Fruit fly (Drosophila melanogaster) whole organism, embryonic: ENCODE data around the gene Sr-CIII.

Source experiments
- Bgb ChIP-seq: fragments of 200-800 bp; sonication (Bioruptor generic); IDR thresholded peaks from 2 replicates; pipeline ENCODE4 v1.3.6; 2022; ENCODE audit warnings: missing biosample characterization, missing genetic modification characterization; ENCODE audit not compliant: partially characterized antibody
- CG10366 ChIP-seq: fragments of 200-800 bp; sonication (Bioruptor generic); IDR thresholded peaks from 2 replicates; pipeline ENCODE4 v1.3.6; 2022; ENCODE audit warnings: missing biosample characterization, missing genetic modification characterization
- CG11723 ChIP-seq: fragments of 200-800 bp; sonication (Bioruptor generic); optimal IDR thresholded peaks from 2 replicates; lab custom pipeline; 2017; ENCODE audit warnings: missing biosample characterization, mild to moderate bottlenecking, missing genetic modification characterization
- CG13287 ChIP-seq: fragments of 200-800 bp; sonication (Bioruptor generic); IDR thresholded peaks from 2 replicates; pipeline ENCODE4 v1.3.6; 2022; ENCODE audit warnings: missing biosample characterization, missing genetic modification characterization; ENCODE audit not compliant: partially characterized antibody
- CG16815 ChIP-seq: fragments of 200-800 bp; sonication (Bioruptor generic); optimal IDR thresholded peaks from 3 replicates; lab custom pipeline; 2017; ENCODE audit warnings: missing biosample characterization, mild to moderate bottlenecking, missing genetic modification characterization
- CG18262 ChIP-seq: fragments of 200-800 bp; optimal IDR thresholded peaks from 3 replicates; lab custom pipeline; 2019; ENCODE audit warnings: missing biosample characterization, mild to moderate bottlenecking, missing genetic modification characterization, moderate library complexity
- CG3163 ChIP-seq: fragments of 200-800 bp; sonication (Bioruptor generic); optimal IDR thresholded peaks from 3 replicates; lab custom pipeline; 2016; ENCODE audit warnings: missing biosample characterization, missing genetic modification characterization
- CG33557 ChIP-seq: fragments of 200-800 bp; sonication (Bioruptor generic); optimal IDR thresholded peaks from 2 replicates; lab custom pipeline; 2019; ENCODE audit warnings: missing biosample characterization, mild to moderate bottlenecking, missing genetic modification characterization, moderate library complexity
- CG4424 ChIP-seq: fragments of 200-800 bp; sonication (Bioruptor generic); optimal IDR thresholded peaks from 3 replicates; lab custom pipeline; 2016; ENCODE audit warnings: missing biosample characterization, missing genetic modification characterization
- CG4730 ChIP-seq: fragments of 200-800 bp; sonication (Bioruptor generic); IDR thresholded peaks from 2 replicates; pipeline ENCODE4 v1.3.6; 2022; ENCODE audit warnings: missing biosample characterization, missing genetic modification characterization
- CG5245 ChIP-seq: fragments of 200-800 bp; sonication (Bioruptor generic); optimal IDR thresholded peaks from 3 replicates; lab custom pipeline; 2016; ENCODE audit warnings: missing biosample characterization, missing genetic modification characterization
- CG7271 ChIP-seq: fragments of 200-800 bp; sonication (Bioruptor generic); optimal IDR thresholded peaks from 2 replicates; lab custom pipeline; 2018; ENCODE audit warnings: missing biosample characterization, mild to moderate bottlenecking, missing genetic modification characterization, moderate library complexity
- CG7987 ChIP-seq: fragments of 200-800 bp; sonication (Bioruptor generic); optimal IDR thresholded peaks from 2 replicates; lab custom pipeline; 2018; ENCODE audit warnings: missing biosample characterization, mild to moderate bottlenecking, missing genetic modification characterization, moderate library complexity
- CG8281 ChIP-seq: fragments of 200-800 bp; sonication (Bioruptor generic); optimal IDR thresholded peaks from 2 replicates; lab custom pipeline; 2018; ENCODE audit warnings: missing biosample characterization, mild to moderate bottlenecking, missing genetic modification characterization, moderate library complexity
- CG8290 ChIP-seq, 3 experiments: fragments of 200-800 bp; sonication (Bioruptor generic); optimal IDR thresholded peaks; 2 replicates each; lab custom pipeline; 2016 to 2019; ENCODE audit warnings: missing biosample characterization in 3 of 3, missing genetic modification characterization in 3 of 3, mild to moderate bottlenecking in 2 of 3, moderate library complexity in 1 of 3
- CG9876 ChIP-seq: fragments of 200-800 bp; sonication (Bioruptor generic); optimal IDR thresholded peaks from 2 replicates; lab custom pipeline; 2016; ENCODE audit warnings: missing biosample characterization, missing genetic modification characterization
- D19B ChIP-seq: fragments of 200-800 bp; sonication (Bioruptor generic); optimal IDR thresholded peaks from 2 replicates; lab custom pipeline; 2017; ENCODE audit warnings: missing biosample characterization, mild to moderate bottlenecking, missing genetic modification characterization
- Doc2 ChIP-seq: fragments of 200-800 bp; sonication (Bioruptor generic); IDR thresholded peaks from 2 replicates; pipeline ENCODE4 v1.3.6; 2022; ENCODE audit warnings: missing biosample characterization, missing genetic modification characterization
- Doc3 ChIP-seq: fragments of 200-800 bp; sonication (Bioruptor generic); IDR thresholded peaks from 3 replicates; pipeline ENCODE4 v1.3.6; 2022; ENCODE audit warnings: missing biosample characterization, missing genetic modification characterization; ENCODE audit not compliant: partially characterized antibody
- Dp ChIP-seq: fragments of 200-800 bp; sonication (Bioruptor generic); optimal IDR thresholded peaks from 2 replicates; lab custom pipeline; 2018; ENCODE audit warnings: missing biosample characterization, mild to moderate bottlenecking, missing genetic modification characterization, moderate library complexity
- Gsc ChIP-seq: fragments of 200-800 bp; sonication (Bioruptor generic); IDR thresholded peaks from 2 replicates; pipeline ENCODE4 v1.3.6; 2022; ENCODE audit warnings: missing biosample characterization, missing genetic modification characterization
- Hmr ChIP-seq: fragments of 200-800 bp; sonication (Bioruptor generic); optimal IDR thresholded peaks from 3 replicates; lab custom pipeline; 2017; ENCODE audit warnings: mild to moderate bottlenecking, missing biosample characterization, missing genetic modification reagents, missing genetic modification characterization
- MESR4 ChIP-seq: fragments of 200-800 bp; sonication (Bioruptor generic); optimal IDR thresholded peaks from 2 replicates; lab custom pipeline; 2018; ENCODE audit warnings: missing biosample characterization, mild to moderate bottlenecking, missing genetic modification characterization, moderate library complexity
- Meics ChIP-seq: fragments of 200-800 bp; sonication (Bioruptor generic); optimal IDR thresholded peaks from 2 replicates; lab custom pipeline; 2017; ENCODE audit warnings: missing biosample characterization, mild to moderate bottlenecking, missing genetic modification characterization
- Myb ChIP-seq: fragments of 200-800 bp; sonication (Bioruptor generic); optimal IDR thresholded peaks from 2 replicates; lab custom pipeline; 2016; ENCODE audit warnings: missing biosample characterization, missing genetic modification characterization
- Rx ChIP-seq: fragments of 200-800 bp; sonication (Bioruptor generic); IDR thresholded peaks from 2 replicates; pipeline ENCODE4 v1.3.6; 2022; ENCODE audit warnings: missing biosample characterization, missing genetic modification characterization
- Six4 ChIP-seq: fragments of 200-800 bp; sonication (Bioruptor generic); optimal IDR thresholded peaks from 2 replicates; lab custom pipeline; 2016; ENCODE audit warnings: missing biosample characterization, missing genetic modification characterization
- Stat92E ChIP-seq, 3 experiments: fragments of >200 bp in 2 of 3; fragments of 200-800 bp in 1 of 3; sonication (Bioruptor generic) in 1 of 3; optimal IDR thresholded peaks; 2 replicates each; lab custom pipeline; 2017 to 2019; ENCODE audit warnings: missing biosample characterization in 3 of 3, missing genetic modification characterization in 3 of 3, mild to moderate bottlenecking in 1 of 3, moderate library complexity in 1 of 3
- Usf ChIP-seq: fragments of 200-800 bp; sonication (Bioruptor generic); optimal IDR thresholded peaks from 2 replicates; lab custom pipeline; 2017; ENCODE audit warnings: missing genotype, missing biosample characterization, missing genetic modification characterization
- abd-A ChIP-seq: fragments of 200-800 bp; sonication (Bioruptor generic); optimal IDR thresholded peaks from 3 replicates; lab custom pipeline; 2019; ENCODE audit warnings: missing biosample characterization, mild to moderate bottlenecking, missing genetic modification characterization, moderate library complexity
- ato ChIP-seq: fragments of 200-800 bp; sonication (Bioruptor generic); IDR thresholded peaks from 2 replicates; pipeline ENCODE4 v1.3.6; 2022; ENCODE audit warnings: missing biosample characterization, missing genetic modification characterization; ENCODE audit not compliant: partially characterized antibody
- bab2 ChIP-seq: fragments of 200-800 bp; sonication (Bioruptor generic); optimal IDR thresholded peaks from 2 replicates; lab custom pipeline; 2016; ENCODE audit warnings: missing biosample characterization, missing genetic modification characterization
- bbx ChIP-seq: fragments of 200-800 bp; sonication (Bioruptor generic); IDR thresholded peaks from 2 replicates; pipeline ENCODE4 v1.3.6; 2022; ENCODE audit warnings: missing biosample characterization, missing genetic modification characterization; ENCODE audit not compliant: partially characterized antibody
- bcd ChIP-seq: fragments of 200-800 bp; sonication (Bioruptor generic); optimal IDR thresholded peaks from 2 replicates; lab custom pipeline; 2017; ENCODE audit warnings: missing biosample characterization, mild to moderate bottlenecking, missing genetic modification characterization
- chif ChIP-seq, 2 experiments: fragments of 200-800 bp; sonication (Bioruptor generic); optimal IDR thresholded peaks; 3 replicates each; lab custom pipeline; 2016; ENCODE audit warnings: missing biosample characterization in 2 of 2, missing genetic modification characterization in 2 of 2
- corto ChIP-seq: fragments of 200-800 bp; sonication (Bioruptor generic); optimal IDR thresholded peaks from 2 replicates; lab custom pipeline; 2016; ENCODE audit warnings: missing biosample characterization, mild to moderate bottlenecking, missing genetic modification characterization, moderate library complexity
- dati ChIP-seq: fragments of 200-800 bp; sonication (Bioruptor generic); IDR thresholded peaks from 2 replicates; pipeline ENCODE4 v1.3.6; 2022; ENCODE audit warnings: missing biosample characterization, missing genetic modification characterization
- dm ChIP-seq: fragments of 200-800 bp; sonication (Bioruptor generic); optimal IDR thresholded peaks from 3 replicates; lab custom pipeline; 2016; ENCODE audit warnings: missing biosample characterization, missing genetic modification characterization
- en ChIP-seq: fragments of 200-800 bp; sonication (Bioruptor generic); optimal IDR thresholded peaks from 2 replicates; lab custom pipeline; 2016; ENCODE audit warnings: missing biosample characterization, missing genetic modification characterization
- ewg ChIP-seq: fragments of 200-800 bp; sonication (Bioruptor generic); optimal IDR thresholded peaks from 3 replicates; lab custom pipeline; 2017; ENCODE audit warnings: mild to moderate bottlenecking, missing biosample characterization, missing genetic modification reagents, missing genetic modification characterization
- gce ChIP-seq: fragments of 200-800 bp; sonication (Bioruptor generic); IDR thresholded peaks from 3 replicates; pipeline ENCODE4 v1.3.6; 2022; ENCODE audit warnings: missing biosample characterization, missing genetic modification characterization
- gcm2 ChIP-seq: fragments of 200-800 bp; sonication (Bioruptor generic); optimal IDR thresholded peaks from 2 replicates; lab custom pipeline; 2016; ENCODE audit warnings: missing biosample characterization, missing genetic modification characterization
- luna ChIP-seq: fragments of 200-800 bp; sonication (Bioruptor generic); optimal IDR thresholded peaks from 2 replicates; lab custom pipeline; 2016; ENCODE audit warnings: missing biosample characterization, missing genetic modification characterization
- phol ChIP-seq: fragments of 200-800 bp; sonication (Bioruptor generic); optimal IDR thresholded peaks from 3 replicates; lab custom pipeline; 2018; ENCODE audit warnings: missing biosample characterization, mild to moderate bottlenecking, missing genetic modification characterization, moderate library complexity
- psq ChIP-seq: fragments of 200-800 bp; sonication (Bioruptor generic); optimal IDR thresholded peaks from 2 replicates; lab custom pipeline; 2017; ENCODE audit warnings: missing biosample characterization, missing genetic modification characterization
- shn ChIP-seq: fragments of 200-800 bp; sonication (Bioruptor generic); optimal IDR thresholded peaks from 3 replicates; lab custom pipeline; 2016; ENCODE audit warnings: missing biosample characterization, missing genetic modification characterization
- slp2 ChIP-seq: fragments of 200-800 bp; sonication (Bioruptor generic); optimal IDR thresholded peaks from 2 replicates; lab custom pipeline; 2016; ENCODE audit warnings: missing biosample characterization, missing genetic modification characterization
- toy ChIP-seq: fragments of 200-800 bp; sonication (Bioruptor generic); IDR thresholded peaks from 2 replicates; pipeline ENCODE4 v1.3.6; 2022; ENCODE audit warnings: missing biosample characterization, missing genetic modification characterization
- unpg ChIP-seq: fragments of 200-800 bp; sonication (Bioruptor generic); optimal IDR thresholded peaks from 3 replicates; lab custom pipeline; 2018; ENCODE audit warnings: missing biosample characterization, mild to moderate bottlenecking, missing genetic modification characterization, moderate library complexity

Sr-CIII gene

DNA sequence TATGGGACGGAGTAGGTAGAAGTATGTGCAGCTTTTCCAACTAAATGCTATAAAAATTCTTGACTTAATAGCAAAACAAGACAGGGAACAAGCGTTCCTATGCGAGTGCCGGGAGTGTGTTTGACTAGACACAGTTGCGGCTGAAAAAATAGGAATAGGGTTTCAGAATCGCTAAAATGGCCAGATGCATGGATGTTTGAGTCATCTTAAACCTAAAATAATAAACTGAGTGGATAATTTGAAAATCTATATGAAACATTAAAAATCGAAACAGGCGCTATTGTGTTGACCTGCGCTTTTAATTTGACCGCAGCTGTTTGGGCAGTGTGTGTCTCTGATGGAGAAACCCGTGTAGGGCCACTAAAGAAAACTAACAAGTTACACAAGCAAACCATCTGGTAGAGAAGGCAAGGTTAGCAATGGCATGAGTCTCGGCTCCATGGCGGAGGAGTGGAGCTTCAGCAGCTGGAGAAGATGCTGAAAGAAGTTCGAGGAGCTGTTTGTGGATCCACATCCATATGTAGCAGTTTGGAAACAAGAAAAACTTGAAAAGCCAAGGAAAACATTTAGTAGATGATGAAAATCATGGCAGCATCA lies 26.3 kb upstream of the Sr-CIII start (continued):
- peak; percentile 68 for TF ChIP-seq Doc2 (GFP tag; lab: Robert Waterston, UW)
- TF ChIP-seq bcd (GFP tag; lab: Kevin White, UChicago), result peak; percentile 64
- TF ChIP-seq CG9876 (GFP tag; lab: Kevin White, UChicago), result peak; percentile 42
- peak; percentile 77 for TF ChIP-seq CG18262 (tag; lab: Kevin White, UChicago)
- peak; percentile 8 for TF ChIP-seq CG8290 (GFP tag; optimal IDR thresholded peaks at IDR 0.05; lab: Kevin White, UChicago)
- peak in 1 of 2 experiments; percentile 77 for TF ChIP-seq CG8290 (tag; optimal IDR thresholded peaks at IDR 0.05; lab: Kevin White, UChicago)
- no peak for TF ChIP-seq Doc3 (GFP tag; lab: Robert Waterston, UW)
- no peak for TF ChIP-seq abd-A (tag; lab: Kevin White, UChicago)
- peak; percentile 76 for TF ChIP-seq phol
- no peak for TF ChIP-seq CG7271
- TF ChIP-seq gce (GFP tag; lab: Robert Waterston, UW), result peak; percentile 62; the same call in 1 of the 3 replicates
- TF ChIP-seq unpg (GFP tag; lab: Kevin White, UChicago), result peak; percentile 79
- TF ChIP-seq Six4 (GFP tag; lab: Kevin White, UChicago), result peak; percentile 75
- peak; percentile 65 for TF ChIP-seq slp2 (GFP tag; lab: Kevin White, UChicago)
- TF ChIP-seq bab2, result peak; percentile 61
- TF ChIP-seq CG13287, result no peak
- TF ChIP-seq D19B (GFP tag; lab: Kevin White, UChicago), result no peak
- no peak for TF ChIP-seq toy
- peak; percentile 45 for TF ChIP-seq dm
- TF ChIP-seq Stat92E (GFP tag; optimal IDR thresholded peaks at IDR 0.05; lab: Kevin White, UChicago), result peak in 1 of 3 experiments; percentile 11
- peak; percentile 25 for TF ChIP-seq Usf (GFP tag; lab: Kevin White, UChicago)
- TF ChIP-seq CG33557 (GFP tag; lab: Kevin White, UChicago), result no peak
- 0 out of 2 replicates have a peak, but pooled peaks have one; percentile 27 for TF ChIP-seq Gsc (GFP tag; lab: Robert Waterston, UW)
- no peak for TF ChIP-seq Dp (GFP tag; lab: Kevin White, UChicago)
- peak; percentile 68; the same call in 1 of the 2 replicates for TF ChIP-seq dati (GFP tag; lab: Robert Waterston, UW)
- no peak for TF ChIP-seq CG8281 (tag; lab: Kevin White, UChicago)
- peak; percentile 3 for TF ChIP-seq MESR4
- no peak for TF ChIP-seq corto
- TF ChIP-seq chif (GFP tag; optimal IDR thresholded peaks at IDR 0.05; lab: Kevin White, UChicago), result peak; percentile 77 to 81
- TF ChIP-seq CG11723 (GFP tag; lab: Kevin White, UChicago), result peak; percentile 27
- peak; percentile 53 for TF ChIP-seq gcm2 (GFP tag; lab: Kevin White, UChicago)
- peak; percentile 66 for TF ChIP-seq Rx (GFP tag; lab: Robert Waterston, UW)
- peak; percentile 40 for TF ChIP-seq Myb
- TF ChIP-seq bbx (GFP tag; lab: Robert Waterston, UW), result no peak
- peak; percentile 63 for TF ChIP-seq CG4730
- TF ChIP-seq psq (GFP tag; lab: Kevin White, UChicago), result peak; percentile 19
- TF ChIP-seq en (GFP tag; lab: Kevin White, UChicago), result peak; percentile 45
- TF ChIP-seq CG10366 (GFP tag; lab: Robert Waterston, UW), result peak; percentile 74
- TF ChIP-seq ewg (GFP tag; lab: Kevin White, UChicago), result peak; percentile 68
- no peak for TF ChIP-seq CG7987 (GFP tag; lab: Kevin White, UChicago)
- no peak for TF ChIP-seq ato (GFP tag; lab: Robert Waterston, UW)
- no peak for TF ChIP-seq luna (GFP tag; lab: Kevin White, UChicago)
- TF ChIP-seq CG3163 (GFP tag; lab: Kevin White, UChicago), result peak; percentile 4
- TF ChIP-seq CG16815 (GFP tag; lab: Kevin White, UChicago), result peak; percentile 52
- no peak for TF ChIP-seq Bgb (GFP tag; lab: Robert Waterston, UW)
- TF ChIP-seq Hmr (GFP tag; lab: Kevin White, UChicago), result peak; percentile 73
- TF ChIP-seq CG5245 (GFP tag; lab: Kevin White, UChicago), result peak; percentile 41
- TF ChIP-seq Meics, result peak; percentile 72
- peak; percentile 33 for TF ChIP-seq shn
- TF ChIP-seq CG4424 (GFP tag; lab: Kevin White, UChicago), result peak; percentile 80
